Worm (Caenorhabditis elegans) whole organism, L4 larva: ENCODE measurements around the gene F33E11.2.

ENCODE experiments used
- D1046.2 ChIP-seq: fragments of 200-800 bp; sonication (Bioruptor generic); IDR thresholded peaks from 2 replicates; pipeline ENCODE4 v1.3.6; 2022; ENCODE audit warnings: missing genetic modification characterization, missing compliant biosample characterization
- F37D6.2 ChIP-seq: sonication (generic microtip); optimal IDR thresholded peaks from 2 replicates; lab custom pipeline; 2016; ENCODE audit warnings: mild to moderate bottlenecking, missing genetic modification characterization, missing compliant biosample characterization
- R02D3.7 ChIP-seq: fragments of 150-350 bp; sonication (generic microtip); optimal IDR thresholded peaks from 3 replicates; lab custom pipeline; 2014; ENCODE audit warnings: missing biosample characterization, missing genetic modification characterization
- T20F7.1 ChIP-seq: fragments of 200-800 bp; sonication (Bioruptor generic); optimal IDR thresholded peaks from 2 replicates; lab custom pipeline; 2018; ENCODE audit warnings: mild to moderate bottlenecking, missing genetic modification characterization, missing compliant biosample characterization
- T26A8.4 ChIP-seq: fragments of 200-800 bp; sonication (Bioruptor generic); IDR thresholded peaks from 2 replicates; pipeline ENCODE4 v1.3.6; 2022; ENCODE audit warnings: missing genetic modification characterization, missing compliant biosample characterization
- Y105C5A.15 ChIP-seq: fragments of 200-800 bp; sonication (Bioruptor generic); IDR thresholded peaks from 2 replicates; pipeline ENCODE4 v1.3.6; 2022; ENCODE audit warnings: missing genetic modification characterization, missing compliant biosample characterization
- Y75B8A.6 ChIP-seq: fragments of 200-800 bp; sonication (Bioruptor generic); IDR thresholded peaks from 2 replicates; pipeline ENCODE4 v1.3.6; 2022; ENCODE audit warnings: missing genetic modification reagents, missing genetic modification characterization, missing compliant biosample characterization
- aha-1 ChIP-seq: fragments of 150-350 bp; peaks from one replicate; lab custom pipeline; 2014; ENCODE audit warnings: missing biosample characterization, missing genetic modification characterization
- aly-2 ChIP-seq: sonication (generic microtip); optimal IDR thresholded peaks from 2 replicates; lab custom pipeline; 2018; ENCODE audit warnings: missing biosample characterization, missing genetic modification characterization
- attf-4 ChIP-seq: sonication (generic microtip); optimal IDR thresholded peaks from 3 replicates; lab custom pipeline; 2017; ENCODE audit warnings: missing biosample characterization, missing genetic modification characterization
- ceh-32 ChIP-seq: sonication (generic microtip); optimal IDR thresholded peaks from 2 replicates; lab custom pipeline; 2016; ENCODE audit warnings: mild to moderate bottlenecking, missing genetic modification characterization, missing compliant biosample characterization; ENCODE audit not compliant: poor library complexity
- ceh-62 ChIP-seq: sonication (generic microtip); optimal IDR thresholded peaks from 2 replicates; lab custom pipeline; 2017; ENCODE audit warnings: missing biosample characterization, missing genetic modification characterization
- daf-16 ChIP-seq, 3 experiments: sonication (generic microtip); optimal IDR thresholded peaks; 2 replicates each; lab custom pipeline; 2016 to 2017; ENCODE audit warnings: missing genetic modification characterization in 3 of 3, missing genetic modification reagents in 3 of 3, mild to moderate bottlenecking in 2 of 3, missing compliant biosample characterization in 2 of 3, missing biosample characterization in 1 of 3, moderate library complexity in 1 of 3
- daf-8 ChIP-seq: fragments of 200-800 bp; sonication (Bioruptor generic); IDR thresholded peaks from 2 replicates; pipeline ENCODE4 v1.3.6; 2022; ENCODE audit warnings: missing genetic modification characterization, missing compliant biosample characterization
- dmd-9 ChIP-seq: fragments of 200-800 bp; sonication (Bioruptor generic); IDR thresholded peaks from 2 replicates; pipeline ENCODE4 v1.3.6; 2022; ENCODE audit warnings: missing genetic modification reagents, missing genetic modification characterization, missing compliant biosample characterization
- duxl-1 ChIP-seq: sonication (generic microtip); optimal IDR thresholded peaks from 2 replicates; lab custom pipeline; 2016; ENCODE audit warnings: mild to moderate bottlenecking, missing genetic modification characterization, moderate library complexity, missing compliant biosample characterization; ENCODE audit not compliant: poor library complexity
- hif-1 ChIP-seq, 2 experiments: sonication (generic microtip); optimal IDR thresholded peaks; 2 replicates each; lab custom pipeline; 2016 to 2017; ENCODE audit warnings: missing compliant biosample characterization in 2 of 2, missing genetic modification characterization in 2 of 2, missing genetic modification reagents in 2 of 2, missing genotype in 2 of 2, mild to moderate bottlenecking in 1 of 2
- jun-1 ChIP-seq: fragments of 150-350 bp; optimal IDR thresholded peaks from 2 replicates; lab custom pipeline; 2014; ENCODE audit warnings: missing biosample characterization, missing genetic modification reagents, missing genetic modification characterization
- lim-7 ChIP-seq: fragments of 200-800 bp; sonication (Bioruptor generic); IDR thresholded peaks from 2 replicates; pipeline ENCODE4 v1.3.6; 2022; ENCODE audit warnings: missing genetic modification characterization, missing compliant biosample characterization
- lsy-2 ChIP-seq, 2 experiments: fragments of 150-350 bp in 1 of 2; sonication (generic microtip) in 1 of 2; optimal IDR thresholded peaks; 2 replicates each; lab custom pipeline; 2014 to 2017; ENCODE audit warnings: missing biosample characterization in 2 of 2, missing genetic modification characterization in 2 of 2
- madf-5 ChIP-seq, 2 experiments: fragments of 200-800 bp; sonication (Bioruptor generic); IDR thresholded peaks; 2 replicates each; pipeline ENCODE4 v1.3.6; 2022; ENCODE audit warnings: missing compliant biosample characterization in 2 of 2, missing genetic modification characterization in 2 of 2
- mep-1 ChIP-seq: fragments of 150-350 bp; sonication (generic microtip); optimal IDR thresholded peaks from 3 replicates; lab custom pipeline; 2014; ENCODE audit warnings: missing biosample characterization, missing genetic modification characterization
- mes-2 ChIP-seq: sonication (generic microtip); optimal IDR thresholded peaks from 2 replicates; lab custom pipeline; 2016; ENCODE audit warnings: missing genotype, mild to moderate bottlenecking, missing genetic modification characterization, missing compliant biosample characterization; ENCODE audit not compliant: poor library complexity, severe bottlenecking
- nhr-10 ChIP-seq: fragments of 150-350 bp; optimal IDR thresholded peaks from 2 replicates; lab custom pipeline; 2014; ENCODE audit warnings: missing biosample characterization, missing genetic modification characterization
- nhr-111 ChIP-seq: fragments of 200-800 bp; sonication (Bioruptor generic); optimal IDR thresholded peaks from 2 replicates; lab custom pipeline; 2018; ENCODE audit warnings: mild to moderate bottlenecking, missing genetic modification characterization, missing compliant biosample characterization
- nhr-237 ChIP-seq: sonication (generic microtip); optimal IDR thresholded peaks from 2 replicates; lab custom pipeline; 2017; ENCODE audit warnings: missing biosample characterization, missing genetic modification characterization
- nhr-25 ChIP-seq: sonication (generic microtip); optimal IDR thresholded peaks from 2 replicates; lab custom pipeline; 2017; ENCODE audit warnings: missing genetic modification characterization, mild to moderate bottlenecking, missing compliant biosample characterization, antibody characterized with exemption, moderate library complexity, borderline replicate concordance; ENCODE audit not compliant: insufficient read depth
- nhr-28 ChIP-seq: fragments of 150-350 bp; optimal IDR thresholded peaks from 2 replicates; lab custom pipeline; 2014; ENCODE audit warnings: missing biosample characterization, missing genetic modification characterization
- nhr-6 ChIP-seq: fragments of 150-350 bp; optimal IDR thresholded peaks from 2 replicates; lab custom pipeline; 2014; ENCODE audit warnings: missing biosample characterization, missing genetic modification characterization
- nhr-76 ChIP-seq: fragments of 150-350 bp; optimal IDR thresholded peaks from 2 replicates; lab custom pipeline; 2014; ENCODE audit warnings: missing biosample characterization, missing genetic modification characterization
- nhr-77 ChIP-seq: fragments of 150-350 bp; optimal IDR thresholded peaks from 2 replicates; lab custom pipeline; 2014; ENCODE audit warnings: missing biosample characterization, missing genetic modification characterization
- pha-4 ChIP-seq, 2 experiments: fragments of 150-350 bp in 1 of 2; fragments of 200-800 bp in 1 of 2; sonication (Bioruptor generic) in 1 of 2; IDR thresholded peaks in 1 of 2; optimal IDR thresholded peaks in 1 of 2; 2 replicates each; pipeline versions ENCODE4 v1.3.6 to Lab custom; 2014 to 2022; ENCODE audit warnings: missing genetic modification characterization in 2 of 2, missing genetic modification reagents in 2 of 2, missing biosample characterization in 1 of 2, missing compliant biosample characterization in 1 of 2
- rbr-2 ChIP-seq: sonication (generic microtip); optimal IDR thresholded peaks from 2 replicates; lab custom pipeline; 2016; ENCODE audit warnings: missing genotype, missing genetic modification characterization, missing compliant biosample characterization
- set-16 ChIP-seq: fragments of 200-800 bp; sonication (Bioruptor generic); IDR thresholded peaks from 2 replicates; pipeline ENCODE4 v1.3.6; 2022; ENCODE audit warnings: missing genetic modification reagents, missing genetic modification characterization, missing compliant biosample characterization
- snpc-1.2 ChIP-seq: fragments of 200-800 bp; sonication (Bioruptor generic); IDR thresholded peaks from 2 replicates; pipeline ENCODE4 v1.3.6; 2022; ENCODE audit warnings: missing genetic modification reagents, missing genetic modification characterization, missing compliant biosample characterization
- snpc-4 ChIP-seq: fragments of 150-350 bp; optimal IDR thresholded peaks from 2 replicates; lab custom pipeline; 2014; ENCODE audit warnings: missing biosample characterization, missing genetic modification characterization
- spr-1 ChIP-seq: sonication (generic microtip); optimal IDR thresholded peaks from 2 replicates; lab custom pipeline; 2016; ENCODE audit warnings: mild to moderate bottlenecking, missing genetic modification characterization, missing compliant biosample characterization
- tra-1 ChIP-seq: fragments of 200-800 bp; sonication (Bioruptor generic); IDR thresholded peaks from 2 replicates; pipeline ENCODE4 v1.3.6; 2022; ENCODE audit warnings: missing genetic modification reagents, missing genetic modification characterization, missing compliant biosample characterization
- unc-62 ChIP-seq, 3 experiments: fragments of 150-350 bp in 1 of 3; sonication (generic microtip); optimal IDR thresholded peaks in 2 of 3; peaks in 1 of 3; 1 replicate in 1 of 3; 2 replicates in 2 of 3; lab custom pipeline; 2014 to 2017; ENCODE audit warnings: missing biosample characterization in 3 of 3, missing genetic modification characterization in 3 of 3, missing genetic modification reagents in 3 of 3, missing genotype in 1 of 3
- zfp-2 ChIP-seq: sonication (generic microtip); optimal IDR thresholded peaks from 2 replicates; lab custom pipeline; 2016; ENCODE audit warnings: mild to moderate bottlenecking, missing genetic modification characterization, missing compliant biosample characterization
- zip-2 ChIP-seq: fragments of 150-350 bp; optimal IDR thresholded peaks from 2 replicates; lab custom pipeline; 2014; ENCODE audit warnings: missing biosample characterization, missing genetic modification characterization
- ztf-11 ChIP-seq: fragments of 150-350 bp; optimal IDR thresholded peaks from 2 replicates; lab custom pipeline; 2014; ENCODE audit warnings: missing biosample characterization, missing genetic modification characterization
- ztf-7 ChIP-seq: fragments of 150-350 bp; optimal IDR thresholded peaks from 2 replicates; lab custom pipeline; 2014; ENCODE audit warnings: missing biosample characterization, missing genetic modification characterization

F33E11.2 gene

ce11 chrV:349054-349453 is 51.3 kb downstream of the F33E11.2 start, which contains the start of gene atg-9 (continued):
- TF ChIP-seq nhr-25 (tag; lab: Kevin White, UChicago) (peak; percentile 53), D1046.2 (GFP tag; lab: Robert Waterston, UW) (no peak), nhr-6 (peak; percentile 59), ceh-32 (tag; lab: Kevin White, UChicago) (no peak), spr-1 (tag; lab: Kevin White, UChicago) (no peak), nhr-28 (tag; lab: Kevin White, UChicago) (peak; percentile 71), snpc-1.2 (GFP tag; lab: Robert Waterston, UW) (no peak), ztf-11 (no peak), Y105C5A.15 (GFP tag; lab: Robert Waterston, UW) (no peak), daf-16 (GFP tag; optimal IDR thresholded peaks at IDR 0.05; lab: Kevin White, UChicago) (no peak), daf-16 (tag; optimal IDR thresholded peaks at IDR 0.05; lab: Kevin White, UChicago) (peak; percentile 71), nhr-77 (tag; lab: Kevin White, UChicago) (peak; percentile 84), mes-2 (peak; percentile 80), T26A8.4 (peak; percentile 46; the same call in 1 of the 2 replicates), zfp-2 (tag; lab: Kevin White, UChicago) (no peak), T20F7.1 (no peak), snpc-4 (tag; lab: Kevin White, UChicago) (no peak), duxl-1 (tag; lab: Kevin White, UChicago) (no peak), daf-8 (no peak), nhr-111 (GFP tag; lab: Kevin White, UChicago) (no peak), lim-7 (GFP tag; lab: Robert Waterston, UW) (peak; percentile 55; the same call in 1 of the 2 replicates), jun-1 (tag; lab: Kevin White, UChicago) (no peak), tra-1 (no peak), unc-62 (GFP tag; optimal IDR thresholded peaks at IDR 0.05 in 1 of 2; lab: Kevin White, UChicago) (no peak), unc-62 (tag; optimal IDR thresholded peaks at IDR 0.05; lab: Kevin White, UChicago) (no peak), R02D3.7 (tag; lab: Kevin White, UChicago) (no peak), ztf-7 (tag; lab: Kevin White, UChicago) (peak; percentile 53), aly-2 (tag; lab: Kevin White, UChicago) (no peak), Y75B8A.6 (peak; percentile 68; the same call in 1 of the 2 replicates), rbr-2 (tag; lab: Kevin White, UChicago) (peak; percentile 46), set-16 (GFP tag; lab: Robert Waterston, UW) (peak; percentile 27; the same call in 1 of the 2 replicates), hif-1 (tag; optimal IDR thresholded peaks at IDR 0.05; lab: Kevin White, UChicago) (peak in 1 of 2 experiments; percentile 59), mep-1 (peak; percentile 84), lsy-2 (tag; optimal IDR thresholded peaks at IDR 0.05; lab: Kevin White, UChicago) (peak in 1 of 2 experiments; percentile 74), dmd-9 (0 out of 2 replicates have a peak, but pooled peaks have one; percentile 29), pha-4 (GFP tag; IDR thresholded peaks at IDR 0.05; lab: Robert Waterston, UW) (peak; percentile 63; the same call in 1 of the 2 replicates), pha-4 (tag; optimal IDR thresholded peaks at IDR 0.05; lab: Kevin White, UChicago) (no peak), F37D6.2 (tag; lab: Kevin White, UChicago) (no peak), attf-4 (no peak), nhr-10 (tag; lab: Kevin White, UChicago) (no peak), ceh-62 (no peak), nhr-237 (tag; lab: Kevin White, UChicago) (no peak), nhr-76 (tag; lab: Kevin White, UChicago) (no peak), zip-2 (tag; lab: Kevin White, UChicago) (no peak), aha-1 (peak; percentile 99), madf-5 (GFP tag; IDR thresholded peaks at IDR 0.05; lab: Robert Waterston, UW) (no peak)
